Worm (Caenorhabditis elegans): ENCODE results near the gene sru-15.

sru-15 gene

ce11 chrIV:17395910-17396309 lies at the start of gene sru-15:
Gene sru-15, plus strand, starts transcription at chrIV:17396210.
- no peak for TF ChIP-seq unc-62 (GFP tag; optimal IDR thresholded peaks at IDR 0.05)

- TF ChIP-seq unc-62 (GFP tag; optimal IDR thresholded peaks at IDR 0.05), result no peak
Measured at ce11 chrIV:17346599-17347218, 49.3 kb upstream of the sru-15 start, which contains the start of the genes clec-197 and clec-198. Gene clec-197, minus strand, starts transcription at chrIV:17346699. Gene clec-198, plus strand, starts transcription at chrIV:17347168.

- no peak for TF ChIP-seq unc-62 (GFP tag; optimal IDR thresholded peaks at IDR 0.05)
Measured at ce11 chrIV:17351586-17351985, 44.4 kb upstream of the sru-15 start, which contains the start of gene clec-199. Gene clec-199, plus strand, starts transcription at chrIV:17351886.

ce11 chrIV:17361143-17361542 lies 34.9 kb upstream of the sru-15 start, which contains the start of gene clec-202:
Gene clec-202, plus strand, starts transcription at chrIV:17361443.
- no peak for TF ChIP-seq unc-62 (GFP tag; optimal IDR thresholded peaks at IDR 0.05)

- no peak for TF ChIP-seq unc-62 (GFP tag; optimal IDR thresholded peaks at IDR 0.05)
Measured at ce11 chrIV:17367294-17367693, 28.7 kb upstream of the sru-15 start, which contains the start of gene zipt-17. Gene zipt-17, minus strand, starts transcription at chrIV:17367394.

ce11 chrIV:17368292-17368691 lies 27.7 kb upstream of the sru-15 start, which contains the start of gene trh-1:
Gene trh-1, plus strand, starts transcription at chrIV:17368592.
- TF ChIP-seq unc-62 (GFP tag; optimal IDR thresholded peaks at IDR 0.05), result no peak

- TF ChIP-seq unc-62 (GFP tag; optimal IDR thresholded peaks at IDR 0.05), result no peak
Measured at ce11 chrIV:17371469-17371868, 24.5 kb upstream of the sru-15 start, which contains the start of gene C30H6.5. Gene C30H6.5, plus strand, starts transcription at chrIV:17371769.

ce11 chrIV:17376127-17376526 lies 19.9 kb upstream of the sru-15 start, which contains the start of gene haf-1:
Gene haf-1, plus strand, starts transcription at chrIV:17376427.
- TF ChIP-seq unc-62 (GFP tag; optimal IDR thresholded peaks at IDR 0.05), result no peak

ce11 chrIV:17380061-17380680 lies 15.8 kb upstream of the sru-15 start, which contains the start of the genes C30H6.9 and dlat-2:
Gene C30H6.9, minus strand, starts transcription at chrIV:17380170.
Gene dlat-2, plus strand, starts transcription at chrIV:17380626.
- no peak for TF ChIP-seq unc-62 (GFP tag; optimal IDR thresholded peaks at IDR 0.05)

ce11 chrIV:17382029-17382428 lies 14.0 kb upstream of the sru-15 start, which contains the start of gene C30H6.8:
Gene C30H6.8, plus strand, starts transcription at chrIV:17382329.
- TF ChIP-seq unc-62 (GFP tag; optimal IDR thresholded peaks at IDR 0.05), result no peak

ce11 chrIV:17383046-17383445 lies 13.0 kb upstream of the sru-15 start, which contains the start of gene C30H6.12:
Gene C30H6.12, plus strand, starts transcription at chrIV:17383346.
- TF ChIP-seq unc-62 (GFP tag; optimal IDR thresholded peaks at IDR 0.05), result no peak

ce11 chrIV:17387442-17387967 lies 8.5 kb upstream of the sru-15 start, which contains the start of gene T02D1.8:
Gene T02D1.8, minus strand, starts transcription at chrIV:17387492.
- TF ChIP-seq unc-62 (GFP tag; optimal IDR thresholded peaks at IDR 0.05), result no peak

ce11 chrIV:17399455-17399854 lies 3.4 kb downstream of the sru-15 start, which contains the start of gene T02D1.4:
Gene T02D1.4, plus strand, starts transcription at chrIV:17399755.
- no peak for TF ChIP-seq unc-62 (GFP tag; optimal IDR thresholded peaks at IDR 0.05)

- TF ChIP-seq unc-62 (GFP tag; optimal IDR thresholded peaks at IDR 0.05), result no peak
Measured at ce11 chrIV:17405530-17405929, 9.5 kb downstream of the sru-15 start, which contains the start of gene pmp-4. Gene pmp-4, minus strand, starts transcription at chrIV:17405630.

- TF ChIP-seq unc-62 (GFP tag; optimal IDR thresholded peaks at IDR 0.05), result no peak
Measured at ce11 chrIV:17406119-17406518, 10.1 kb downstream of the sru-15 start.

ce11 chrIV:17407025-17407424 lies 11.0 kb downstream of the sru-15 start, which contains the start of gene T02D1.7:
Gene T02D1.7, minus strand, starts transcription at chrIV:17407125.
- TF ChIP-seq unc-62 (GFP tag; optimal IDR thresholded peaks at IDR 0.05), result no peak
